Fruit fly (Drosophila melanogaster) whole organism, embryonic: ENCODE results near the gene CG42525.

Experiments
- Awh ChIP-seq: fragments of 200-800 bp; sonication (Bioruptor generic); IDR thresholded peaks from 2 replicates; pipeline ENCODE4, ENCODE4 v1.3.6; 2022; ENCODE audit warnings: missing biosample characterization, missing genetic modification characterization
- Bteb2 ChIP-seq: fragments of 200-800 bp; sonication (Bioruptor generic); optimal IDR thresholded peaks from 2 replicates; lab custom pipeline; 2016; ENCODE audit warnings: missing biosample characterization, missing genetic modification characterization
- CG11504 ChIP-seq: fragments of 200-800 bp; sonication (Bioruptor generic); optimal IDR thresholded peaks from 3 replicates; lab custom pipeline; 2019; ENCODE audit warnings: missing biosample characterization, mild to moderate bottlenecking, missing genetic modification characterization, moderate library complexity
- CG12391 ChIP-seq: fragments of 200-800 bp; sonication (Bioruptor generic); optimal IDR thresholded peaks from 3 replicates; lab custom pipeline; 2018; ENCODE audit warnings: missing biosample characterization, mild to moderate bottlenecking, missing genetic modification characterization, moderate library complexity
- CG14441 ChIP-seq: fragments of 200-800 bp; sonication (Bioruptor generic); IDR thresholded peaks from 2 replicates; pipeline ENCODE4 v1.3.6; 2022; ENCODE audit warnings: missing biosample characterization, missing genetic modification characterization
- CG15073 ChIP-seq: fragments of 200-800 bp; sonication (Bioruptor generic); optimal IDR thresholded peaks from 2 replicates; lab custom pipeline; 2016; ENCODE audit warnings: missing biosample characterization, missing genetic modification characterization
- CG1603 ChIP-seq: fragments of 200-800 bp; sonication (Bioruptor generic); optimal IDR thresholded peaks from 2 replicates; lab custom pipeline; 2019; ENCODE audit warnings: missing biosample characterization, mild to moderate bottlenecking, missing genetic modification characterization, moderate library complexity
- CG17612 ChIP-seq: fragments of 200-800 bp; sonication (Bioruptor generic); IDR thresholded peaks from 2 replicates; pipeline ENCODE4 v1.3.6; 2022; ENCODE audit warnings: missing biosample characterization, missing genetic modification characterization
- CG17802 ChIP-seq: fragments of 200-800 bp; sonication (Bioruptor generic); optimal IDR thresholded peaks from 2 replicates; lab custom pipeline; 2018; ENCODE audit warnings: missing biosample characterization, mild to moderate bottlenecking, missing genetic modification characterization, moderate library complexity
- CG2199 ChIP-seq: fragments of 200-800 bp; sonication (Bioruptor generic); IDR thresholded peaks from 3 replicates; pipeline ENCODE4 v1.3.6; 2022; ENCODE audit warnings: missing biosample characterization, missing genetic modification characterization
- CG31388 ChIP-seq: fragments of 200-800 bp; sonication (Bioruptor generic); optimal IDR thresholded peaks from 2 replicates; lab custom pipeline; 2016; ENCODE audit warnings: missing biosample characterization, missing genetic modification characterization
- CG32532 ChIP-seq: fragments of 200-800 bp; sonication (Bioruptor generic); IDR thresholded peaks from 2 replicates; pipeline ENCODE4 v1.3.6; 2022; ENCODE audit warnings: missing biosample characterization, missing genetic modification characterization
- CG32772 ChIP-seq: fragments of 200-800 bp; sonication (Bioruptor generic); IDR thresholded peaks from 2 replicates; pipeline ENCODE4 v1.3.6; 2022; ENCODE audit warnings: missing biosample characterization, missing genetic modification characterization
- CG33213 ChIP-seq: fragments of 200-800 bp; sonication (Bioruptor generic); optimal IDR thresholded peaks from 3 replicates; lab custom pipeline; 2016; ENCODE audit warnings: missing biosample characterization, missing genetic modification characterization
- CG33557 ChIP-seq: fragments of 200-800 bp; sonication (Bioruptor generic); optimal IDR thresholded peaks from 2 replicates; lab custom pipeline; 2019; ENCODE audit warnings: missing biosample characterization, mild to moderate bottlenecking, missing genetic modification characterization, moderate library complexity
- CG4404 ChIP-seq: fragments of 200-800 bp; sonication (Bioruptor generic); IDR thresholded peaks from 2 replicates; pipeline ENCODE4 v1.3.6; 2022; ENCODE audit warnings: missing biosample characterization, missing genetic modification characterization
- CG6175 ChIP-seq: fragments of 200-800 bp; sonication (Bioruptor generic); IDR thresholded peaks from 3 replicates; pipeline ENCODE4 v1.3.6; 2022; ENCODE audit warnings: missing biosample characterization, missing genetic modification characterization
- CG6272 ChIP-seq: fragments of 200-800 bp; sonication (Bioruptor generic); IDR thresholded peaks from 2 replicates; pipeline ENCODE4 v1.3.6; 2022; ENCODE audit warnings: missing biosample characterization, missing genetic modification characterization
- CG6683 ChIP-seq: fragments of 200-800 bp; sonication (Bioruptor generic); optimal IDR thresholded peaks from 2 replicates; lab custom pipeline; 2017; ENCODE audit warnings: missing biosample characterization, mild to moderate bottlenecking, missing genetic modification characterization, missing genetic modification reagents
- CG7271 ChIP-seq: fragments of 200-800 bp; sonication (Bioruptor generic); optimal IDR thresholded peaks from 2 replicates; lab custom pipeline; 2018; ENCODE audit warnings: missing biosample characterization, mild to moderate bottlenecking, missing genetic modification characterization, moderate library complexity
- CG8359 ChIP-seq: fragments of 200-800 bp; sonication (Bioruptor generic); optimal IDR thresholded peaks from 2 replicates; lab custom pipeline; 2017; ENCODE audit warnings: missing biosample characterization, mild to moderate bottlenecking, missing genetic modification characterization, borderline replicate concordance
- CG9817 ChIP-seq: fragments of 200-800 bp; sonication (Bioruptor generic); optimal IDR thresholded peaks from 2 replicates; lab custom pipeline; 2018; ENCODE audit warnings: missing biosample characterization, mild to moderate bottlenecking, missing genetic modification characterization, moderate library complexity
- D19B ChIP-seq: fragments of 200-800 bp; sonication (Bioruptor generic); optimal IDR thresholded peaks from 2 replicates; lab custom pipeline; 2017; ENCODE audit warnings: missing biosample characterization, mild to moderate bottlenecking, missing genetic modification characterization
- Dbx ChIP-seq: fragments of 200-800 bp; sonication (Bioruptor generic); IDR thresholded peaks from 3 replicates; pipeline ENCODE4 v1.3.6; 2022; ENCODE audit warnings: missing biosample characterization, missing genetic modification characterization
- Dek ChIP-seq: fragments of 200-800 bp; sonication (Bioruptor generic); optimal IDR thresholded peaks from 3 replicates; lab custom pipeline; 2019; ENCODE audit warnings: missing biosample characterization, mild to moderate bottlenecking, missing genetic modification characterization, moderate library complexity
- Gsc ChIP-seq: fragments of 200-800 bp; sonication (Bioruptor generic); IDR thresholded peaks from 2 replicates; pipeline ENCODE4 v1.3.6; 2022; ENCODE audit warnings: missing biosample characterization, missing genetic modification characterization
- Gug ChIP-seq: fragments of 200-800 bp; sonication (Bioruptor generic); IDR thresholded peaks from 4 replicates; pipeline ENCODE4 v1.3.6; 2022; ENCODE audit warnings: missing biosample characterization, missing genetic modification characterization
- HmgD ChIP-seq: fragments of 200-800 bp; sonication (Bioruptor generic); optimal IDR thresholded peaks from 3 replicates; lab custom pipeline; 2016; ENCODE audit warnings: missing biosample characterization, missing genetic modification characterization
- Mad ChIP-seq: fragments of 200-800 bp; sonication (Bioruptor generic); optimal IDR thresholded peaks from 2 replicates; lab custom pipeline; 2016; ENCODE audit warnings: missing biosample characterization, missing genetic modification characterization
- Max ChIP-seq: fragments of 200-800 bp; sonication (Bioruptor generic); optimal IDR thresholded peaks from 2 replicates; lab custom pipeline; 2016; ENCODE audit warnings: missing biosample characterization, mild to moderate bottlenecking, missing genetic modification characterization
- Mrtf ChIP-seq: fragments of 200-800 bp; sonication (Bioruptor generic); IDR thresholded peaks from 3 replicates; pipeline ENCODE4 v1.3.6; 2022; ENCODE audit warnings: missing biosample characterization, missing genetic modification characterization
- NK7.1 ChIP-seq: fragments of 200-800 bp; sonication (Bioruptor generic); optimal IDR thresholded peaks from 3 replicates; lab custom pipeline; 2016; ENCODE audit warnings: missing biosample characterization, missing genetic modification characterization
- Trl ChIP-seq, 3 experiments: fragments of >200 bp in 2 of 3; fragments of 200-800 bp in 1 of 3; sonication (Bioruptor generic) in 1 of 3; optimal IDR thresholded peaks; 2 replicates in 1 of 3; 3 replicates in 2 of 3; lab custom pipeline; 2016 to 2017; ENCODE audit warnings: missing biosample characterization in 1 of 3, missing genetic modification characterization in 1 of 3
- Xbp1 ChIP-seq: fragments of 200-800 bp; sonication (Bioruptor generic); optimal IDR thresholded peaks from 3 replicates; lab custom pipeline; 2016; ENCODE audit warnings: missing biosample characterization, mild to moderate bottlenecking, missing genetic modification characterization
- Xrp1 ChIP-seq: fragments of 200-800 bp; sonication (Bioruptor generic); IDR thresholded peaks from 2 replicates; pipeline ENCODE4 v1.3.6; 2022; ENCODE audit warnings: missing biosample characterization, missing genetic modification characterization
- br ChIP-seq: fragments of >200 bp; optimal IDR thresholded peaks from 2 replicates; lab custom pipeline; 2017
- cg ChIP-seq: fragments of 200-800 bp; sonication (Bioruptor generic); optimal IDR thresholded peaks from 3 replicates; lab custom pipeline; 2019; ENCODE audit warnings: missing biosample characterization, mild to moderate bottlenecking, missing genetic modification characterization, moderate library complexity
- croc ChIP-seq: fragments of 200-800 bp; sonication (Bioruptor generic); conservative IDR thresholded peaks from 3 replicates; pipeline ENCODE4 v1.3.6; 2022; ENCODE audit warnings: missing biosample characterization, missing genetic modification characterization
- dpn ChIP-seq, 2 experiments: fragments of 200-800 bp; sonication (Bioruptor generic); optimal IDR thresholded peaks; 3 replicates each; lab custom pipeline; 2016; ENCODE audit warnings: missing biosample characterization in 2 of 2, missing genetic modification characterization in 2 of 2
- gcm ChIP-seq: fragments of 200-800 bp; sonication (Bioruptor generic); optimal IDR thresholded peaks from 2 replicates; lab custom pipeline; 2019; ENCODE audit warnings: missing biosample characterization, mild to moderate bottlenecking, missing genetic modification characterization, moderate library complexity
- grn ChIP-seq: fragments of 200-800 bp; sonication (Bioruptor generic); optimal IDR thresholded peaks from 3 replicates; lab custom pipeline; 2017; ENCODE audit warnings: missing biosample characterization, missing genetic modification characterization
- her ChIP-seq: fragments of 200-800 bp; sonication (Bioruptor generic); optimal IDR thresholded peaks from 2 replicates; lab custom pipeline; 2016; ENCODE audit warnings: missing biosample characterization, missing genetic modification characterization
- jing ChIP-seq: fragments of 200-800 bp; sonication (Bioruptor generic); optimal IDR thresholded peaks from 2 replicates; lab custom pipeline; 2018; ENCODE audit warnings: missing biosample characterization, mild to moderate bottlenecking, missing genetic modification characterization
- nerfin-1 ChIP-seq: fragments of 200-800 bp; sonication (Bioruptor generic); optimal IDR thresholded peaks from 3 replicates; lab custom pipeline; 2019; ENCODE audit warnings: missing biosample characterization, mild to moderate bottlenecking, missing genetic modification characterization, moderate library complexity
- nmo ChIP-seq: fragments of 200-800 bp; sonication (Bioruptor generic); optimal IDR thresholded peaks from 2 replicates; lab custom pipeline; 2018; ENCODE audit warnings: missing biosample characterization, mild to moderate bottlenecking, missing genetic modification characterization, moderate library complexity
- oc ChIP-seq: fragments of 200-800 bp; sonication (Bioruptor generic); optimal IDR thresholded peaks from 2 replicates; lab custom pipeline; 2018; ENCODE audit warnings: missing biosample characterization, mild to moderate bottlenecking, missing genetic modification characterization, moderate library complexity
- pnt ChIP-seq: fragments of 200-800 bp; sonication (Bioruptor generic); optimal IDR thresholded peaks from 3 replicates; lab custom pipeline; 2016; ENCODE audit warnings: missing biosample characterization, missing genetic modification characterization
- ranshi ChIP-seq: fragments of 200-800 bp; sonication (Bioruptor generic); IDR thresholded peaks from 2 replicates; pipeline ENCODE4 v1.3.6; 2022; ENCODE audit warnings: missing biosample characterization, missing genetic modification characterization
- so ChIP-seq: fragments of 200-800 bp; sonication (Bioruptor generic); IDR thresholded peaks from 3 replicates; pipeline ENCODE4 v1.3.6; 2022; ENCODE audit warnings: missing biosample characterization, missing genetic modification characterization
- sug ChIP-seq: fragments of 200-800 bp; optimal IDR thresholded peaks from 2 replicates; lab custom pipeline; 2019; ENCODE audit warnings: missing biosample characterization, mild to moderate bottlenecking, missing genetic modification characterization, moderate library complexity
- tna ChIP-seq: fragments of 200-800 bp; sonication (Bioruptor generic); IDR thresholded peaks from 2 replicates; pipeline ENCODE4 v1.3.6; 2022; ENCODE audit warnings: missing biosample characterization, missing genetic modification characterization; ENCODE audit not compliant: partially characterized antibody

CG42525 gene

DNA sequence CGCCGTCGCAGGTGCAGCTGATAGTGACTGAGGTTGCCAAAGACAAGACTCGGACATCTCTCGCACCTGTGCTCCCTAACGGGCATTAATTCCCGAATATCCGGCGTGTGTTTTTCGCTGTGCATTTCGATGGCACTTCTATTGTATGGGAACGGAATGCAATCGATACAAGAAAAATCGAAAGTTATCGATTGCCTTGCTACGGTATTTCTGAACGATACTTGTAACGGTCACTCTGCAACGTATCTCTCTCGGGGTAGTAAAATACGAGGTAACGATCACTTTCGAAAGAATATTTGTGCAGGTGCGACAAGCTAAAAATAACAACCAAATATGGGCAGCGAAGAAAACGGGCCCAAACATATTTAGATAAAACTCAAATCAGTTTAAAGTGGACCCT, 24.6 kb downstream of the CG42525 start, which contains the start of gene CG32280 (continued):
- TF ChIP-seq CG7271 (tag; lab: Kevin White, UChicago), result peak; percentile 68
- no peak for TF ChIP-seq NK7.1
- TF ChIP-seq CG9817 (tag; lab: Kevin White, UChicago), result no peak
- TF ChIP-seq Max (GFP tag; lab: Kevin White, UChicago), result peak; percentile 33
- no peak for TF ChIP-seq gcm (GFP tag; lab: Kevin White, UChicago)
- TF ChIP-seq CG33557, result no peak
- TF ChIP-seq CG6683 (GFP tag; lab: Kevin White, UChicago), result peak; percentile 10
- peak; percentile 22 for TF ChIP-seq D19B (GFP tag; lab: Kevin White, UChicago)
- TF ChIP-seq CG8359 (GFP tag; lab: Kevin White, UChicago), result no peak
- peak; percentile 45; the same call in 2 of the 4 replicates for TF ChIP-seq Gug
- no peak for TF ChIP-seq CG15073
- 0 out of 2 replicates have a peak, but pooled peaks have one; percentile 5 for TF ChIP-seq Xrp1
- TF ChIP-seq ranshi (GFP tag; lab: Robert Waterston, UW), result no peak
- TF ChIP-seq br (lab: Kevin White, UChicago), result no peak
- TF ChIP-seq CG11504, result no peak
- TF ChIP-seq Dek (tag; lab: Kevin White, UChicago), result no peak
- TF ChIP-seq dpn (GFP tag; optimal IDR thresholded peaks at IDR 0.05; lab: Kevin White, UChicago), result peak; percentile 13 to 38
- TF ChIP-seq CG32532, result peak; percentile 32; the same call in 1 of the 2 replicates
- 0 out of 3 replicates have a peak, but pooled peaks have one; percentile 32 for TF ChIP-seq so (GFP tag; lab: Robert Waterston, UW)
- TF ChIP-seq CG32772, result no peak
- TF ChIP-seq CG12391 (tag; lab: Kevin White, UChicago), result peak; percentile 23
- TF ChIP-seq HmgD (GFP tag; lab: Kevin White, UChicago), result peak; percentile 68
- TF ChIP-seq Gsc (GFP tag; lab: Robert Waterston, UW), result no peak
- peak; percentile 22 for TF ChIP-seq sug
- peak; percentile 5 for TF ChIP-seq Bteb2 (GFP tag; lab: Kevin White, UChicago)
- no peak for TF ChIP-seq CG17802 (tag; lab: Kevin White, UChicago)
- TF ChIP-seq Trl (optimal IDR thresholded peaks at IDR 0.05; lab: Kevin White, UChicago), result no peak
- TF ChIP-seq Trl (GFP tag; optimal IDR thresholded peaks at IDR 0.05; lab: Kevin White, UChicago), result peak; percentile 15
- TF ChIP-seq CG17612 (GFP tag; lab: Robert Waterston, UW), result no peak
- 0 out of 2 replicates have a peak, but pooled peaks have one; percentile 36 for TF ChIP-seq CG6272 (GFP tag; lab: Robert Waterston, UW)
- TF ChIP-seq grn, result no peak
- peak; percentile 58 for TF ChIP-seq nerfin-1 (tag; lab: Kevin White, UChicago)
- no peak for TF ChIP-seq Awh
- TF ChIP-seq Xbp1, result peak; percentile 13
- no peak for TF ChIP-seq CG31388
- peak; percentile 46; the same call in 1 of the 2 replicates for TF ChIP-seq CG14441
- no peak for TF ChIP-seq CG33213 (GFP tag; lab: Kevin White, UChicago)
- no peak for TF ChIP-seq CG4404 (GFP tag; lab: Robert Waterston, UW)
- peak; percentile 10 for TF ChIP-seq Mad (GFP tag; lab: Kevin White, UChicago)
- TF ChIP-seq CG1603, result peak; percentile 68
- TF ChIP-seq CG2199 (GFP tag; lab: Robert Waterston, UW), result 0 out of 3 replicates have a peak, but pooled peaks have one; percentile 6
- no peak for TF ChIP-seq croc (GFP tag; lab: Robert Waterston, UW)
- TF ChIP-seq her (GFP tag; lab: Kevin White, UChicago), result peak; percentile 37
- peak; percentile 38 for TF ChIP-seq nmo (GFP tag; lab: Kevin White, UChicago)
- no peak for TF ChIP-seq Dbx
- TF ChIP-seq pnt (GFP tag; lab: Kevin White, UChicago), result no peak
- no peak for TF ChIP-seq Mrtf (GFP tag; lab: Robert Waterston, UW)
- TF ChIP-seq oc (tag; lab: Kevin White, UChicago), result no peak
- TF ChIP-seq jing (GFP tag; lab: Kevin White, UChicago), result no peak
- peak; percentile 85 for TF ChIP-seq tna (GFP tag; lab: Robert Waterston, UW)
- no peak for TF ChIP-seq CG6175 (GFP tag; lab: Robert Waterston, UW)
- no peak for TF ChIP-seq cg (GFP tag; lab: Kevin White, UChicago)
